Fruit fly (Drosophila melanogaster): ENCODE data around the gene Doc2.
A peak's percentile ranks its signal among the peaks of the same experiment; 100 is the strongest.

- TF ChIP-seq topi (GFP tag; optimal IDR thresholded peaks at IDR 0.05) (no peak), fkh (GFP tag; optimal IDR thresholded peaks at IDR 0.05) (peak; percentile 23), vri (GFP tag; optimal IDR thresholded peaks at IDR 0.05) (no peak), CG32006 (GFP tag; optimal IDR thresholded peaks at IDR 0.05) (no peak)
Observed at dm6 chr3L:9066509-9067021, 47.5 kb upstream of the Doc2 start.

Measured in whole organism, prepupa.